Fruit fly (Drosophila melanogaster) whole organism, embryonic: ENCODE measurements around the gene mts.

Experiments
- B-H1 ChIP-seq: fragments of 200-800 bp; sonication (Bioruptor generic); IDR thresholded peaks from 3 replicates; pipeline ENCODE4 v1.3.6; 2022; ENCODE audit warnings: missing biosample characterization, missing genetic modification characterization
- Bteb2 ChIP-seq: fragments of 200-800 bp; sonication (Bioruptor generic); optimal IDR thresholded peaks from 2 replicates; lab custom pipeline; 2016; ENCODE audit warnings: missing biosample characterization, missing genetic modification characterization
- CG10543 ChIP-seq: fragments of 200-800 bp; sonication (Bioruptor generic); optimal IDR thresholded peaks from 3 replicates; lab custom pipeline; 2017; ENCODE audit warnings: missing biosample characterization, mild to moderate bottlenecking, missing genetic modification characterization, moderate library complexity
- CG12155 ChIP-seq: fragments of 200-800 bp; sonication (Bioruptor generic); optimal IDR thresholded peaks from 3 replicates; lab custom pipeline; 2016; ENCODE audit warnings: missing biosample characterization, missing genetic modification characterization
- CG14014 ChIP-seq: fragments of 200-800 bp; sonication (Bioruptor generic); IDR thresholded peaks from 2 replicates; pipeline ENCODE4 v1.3.6; 2022; ENCODE audit warnings: missing biosample characterization, missing genetic modification characterization
- CG1529 ChIP-seq: fragments of 200-800 bp; sonication (Bioruptor generic); optimal IDR thresholded peaks from 3 replicates; lab custom pipeline; 2018; ENCODE audit warnings: missing biosample characterization, missing genetic modification characterization
- CG15696 ChIP-seq: fragments of 200-800 bp; sonication (Bioruptor generic); optimal IDR thresholded peaks from 2 replicates; lab custom pipeline; 2019; ENCODE audit warnings: missing biosample characterization, mild to moderate bottlenecking, missing genetic modification characterization, moderate library complexity
- CG16813 ChIP-seq: fragments of 200-800 bp; sonication (Bioruptor generic); IDR thresholded peaks from 3 replicates; pipeline ENCODE4 v1.3.6; 2022; ENCODE audit warnings: missing biosample characterization, missing genetic modification characterization; ENCODE audit not compliant: partially characterized antibody
- CG17361 ChIP-seq: fragments of 200-800 bp; sonication (Bioruptor generic); IDR thresholded peaks from 3 replicates; pipeline ENCODE4 v1.3.6; 2022; ENCODE audit warnings: missing biosample characterization, missing genetic modification characterization
- CG1832 ChIP-seq: fragments of 200-800 bp; sonication (Bioruptor generic); optimal IDR thresholded peaks from 2 replicates; lab custom pipeline; 2017; ENCODE audit warnings: missing biosample characterization, mild to moderate bottlenecking, missing genetic modification characterization, inconsistent platforms
- CG18599 ChIP-seq: fragments of 200-800 bp; sonication (Bioruptor generic); optimal IDR thresholded peaks from 3 replicates; lab custom pipeline; 2017; ENCODE audit warnings: missing biosample characterization, missing genetic modification characterization, mild to moderate bottlenecking, moderate library complexity, missing genetic modification reagents
- CG2120 ChIP-seq: fragments of 200-800 bp; sonication (Bioruptor generic); optimal IDR thresholded peaks from 3 replicates; lab custom pipeline; 2016; ENCODE audit warnings: missing biosample characterization, missing genetic modification characterization
- CG2678 ChIP-seq: fragments of 200-800 bp; sonication (Bioruptor generic); optimal IDR thresholded peaks from 3 replicates; lab custom pipeline; 2019; ENCODE audit warnings: missing biosample characterization, mild to moderate bottlenecking, missing genetic modification characterization, moderate library complexity
- CG33557 ChIP-seq: fragments of 200-800 bp; sonication (Bioruptor generic); optimal IDR thresholded peaks from 2 replicates; lab custom pipeline; 2019; ENCODE audit warnings: missing biosample characterization, mild to moderate bottlenecking, missing genetic modification characterization, moderate library complexity
- CG4360 ChIP-seq: fragments of 200-800 bp; sonication (Bioruptor generic); IDR thresholded peaks from 2 replicates; pipeline ENCODE4 v1.3.6; 2022; ENCODE audit warnings: missing biosample characterization, missing genetic modification characterization
- CG4617 ChIP-seq: fragments of 200-800 bp; sonication (Bioruptor generic); optimal IDR thresholded peaks from 3 replicates; lab custom pipeline; 2016; ENCODE audit warnings: missing biosample characterization, missing genetic modification characterization, borderline replicate concordance
- CG5245 ChIP-seq: fragments of 200-800 bp; sonication (Bioruptor generic); optimal IDR thresholded peaks from 3 replicates; lab custom pipeline; 2016; ENCODE audit warnings: missing biosample characterization, missing genetic modification characterization
- CG6683 ChIP-seq: fragments of 200-800 bp; sonication (Bioruptor generic); optimal IDR thresholded peaks from 2 replicates; lab custom pipeline; 2017; ENCODE audit warnings: missing biosample characterization, mild to moderate bottlenecking, missing genetic modification characterization, missing genetic modification reagents
- CG6813 ChIP-seq: fragments of 200-800 bp; sonication (Bioruptor generic); optimal IDR thresholded peaks from 2 replicates; lab custom pipeline; 2017; ENCODE audit warnings: missing biosample characterization, missing genetic modification characterization, mild to moderate bottlenecking, moderate library complexity, missing genetic modification reagents
- CG8359 ChIP-seq: fragments of 200-800 bp; sonication (Bioruptor generic); optimal IDR thresholded peaks from 2 replicates; lab custom pipeline; 2017; ENCODE audit warnings: missing biosample characterization, mild to moderate bottlenecking, missing genetic modification characterization, borderline replicate concordance
- E2f1 ChIP-seq: fragments of 200-800 bp; sonication (Bioruptor generic); IDR thresholded peaks from 2 replicates; pipeline ENCODE4 v1.3.6; 2022; ENCODE audit warnings: missing biosample characterization, missing genetic modification characterization
- Hr39 ChIP-seq: fragments of >200 bp; optimal IDR thresholded peaks from 2 replicates; lab custom pipeline; 2017
- Hr51 ChIP-seq, 2 experiments: fragments of 200-800 bp; sonication (Bioruptor generic); optimal IDR thresholded peaks; 2 replicates in 1 of 2; 3 replicates in 1 of 2; lab custom pipeline; 2016 to 2018; ENCODE audit warnings: missing biosample characterization in 2 of 2, missing genetic modification characterization in 2 of 2, mild to moderate bottlenecking in 1 of 2, moderate library complexity in 1 of 2
- MTF-1 ChIP-seq: fragments of 200-800 bp; sonication (Bioruptor generic); optimal IDR thresholded peaks from 2 replicates; lab custom pipeline; 2018; ENCODE audit warnings: missing biosample characterization, mild to moderate bottlenecking, missing genetic modification characterization, borderline replicate concordance
- Max ChIP-seq: fragments of 200-800 bp; sonication (Bioruptor generic); optimal IDR thresholded peaks from 2 replicates; lab custom pipeline; 2016; ENCODE audit warnings: missing biosample characterization, mild to moderate bottlenecking, missing genetic modification characterization
- Optix ChIP-seq: fragments of 200-800 bp; sonication (Bioruptor generic); IDR thresholded peaks from 3 replicates; pipeline ENCODE4 v1.3.6; 2022; ENCODE audit warnings: missing biosample characterization, missing genetic modification characterization
- Ssrp ChIP-seq: fragments of 200-800 bp; sonication (Bioruptor generic); optimal IDR thresholded peaks from 2 replicates; lab custom pipeline; 2018; ENCODE audit warnings: missing biosample characterization, mild to moderate bottlenecking, missing genetic modification characterization, moderate library complexity
- Stat92E ChIP-seq, 3 experiments: fragments of >200 bp in 2 of 3; fragments of 200-800 bp in 1 of 3; sonication (Bioruptor generic) in 1 of 3; optimal IDR thresholded peaks; 2 replicates each; lab custom pipeline; 2017 to 2019; ENCODE audit warnings: missing biosample characterization in 3 of 3, missing genetic modification characterization in 3 of 3, mild to moderate bottlenecking in 1 of 3, moderate library complexity in 1 of 3
- Tbp ChIP-seq: fragments of >200 bp; optimal IDR thresholded peaks from 2 replicates; lab custom pipeline; 2018; ENCODE audit warnings: missing biosample characterization, missing genetic modification characterization
- Usf ChIP-seq: fragments of 200-800 bp; sonication (Bioruptor generic); optimal IDR thresholded peaks from 2 replicates; lab custom pipeline; 2017; ENCODE audit warnings: missing genotype, missing biosample characterization, missing genetic modification characterization
- cato ChIP-seq: fragments of 200-800 bp; sonication (Bioruptor generic); optimal IDR thresholded peaks from 2 replicates; lab custom pipeline; 2016; ENCODE audit warnings: missing biosample characterization, missing genetic modification characterization, borderline replicate concordance
- crol ChIP-seq: fragments of 200-800 bp; sonication (Bioruptor generic); IDR thresholded peaks from 2 replicates; pipeline ENCODE4 v1.3.6; 2022; ENCODE audit warnings: missing biosample characterization, missing genetic modification characterization
- cwo ChIP-seq: fragments of 200-800 bp; sonication (Bioruptor generic); optimal IDR thresholded peaks from 3 replicates; lab custom pipeline; 2017; ENCODE audit warnings: missing biosample characterization, missing genetic modification characterization, mild to moderate bottlenecking, moderate library complexity, missing genetic modification reagents
- fd3F ChIP-seq: fragments of 200-800 bp; sonication (Bioruptor generic); optimal IDR thresholded peaks from 2 replicates; lab custom pipeline; 2018; ENCODE audit warnings: missing biosample characterization, mild to moderate bottlenecking, missing genetic modification characterization, moderate library complexity
- fu2 ChIP-seq: fragments of 200-800 bp; sonication (Bioruptor generic); optimal IDR thresholded peaks from 2 replicates; lab custom pipeline; 2016; ENCODE audit warnings: missing biosample characterization, missing genetic modification characterization
- gce ChIP-seq: fragments of 200-800 bp; sonication (Bioruptor generic); IDR thresholded peaks from 3 replicates; pipeline ENCODE4 v1.3.6; 2022; ENCODE audit warnings: missing biosample characterization, missing genetic modification characterization
- gem ChIP-seq: fragments of 200-800 bp; sonication (Bioruptor generic); optimal IDR thresholded peaks from 2 replicates; lab custom pipeline; 2019; ENCODE audit warnings: missing biosample characterization, mild to moderate bottlenecking, missing genetic modification characterization, moderate library complexity
- grau ChIP-seq: fragments of 200-800 bp; optimal IDR thresholded peaks from 3 replicates; lab custom pipeline; 2019; ENCODE audit warnings: missing biosample characterization, mild to moderate bottlenecking, missing genetic modification characterization, moderate library complexity
- jigr1 ChIP-seq: fragments of 200-800 bp; sonication (Bioruptor generic); IDR thresholded peaks from 3 replicates; pipeline ENCODE4 v1.3.6; 2022; ENCODE audit warnings: missing biosample characterization, missing genetic modification characterization
- klu ChIP-seq: fragments of 200-800 bp; sonication (Bioruptor generic); IDR thresholded peaks from 2 replicates; pipeline ENCODE4 v1.3.6; 2022; ENCODE audit warnings: missing biosample characterization, missing genetic modification characterization
- knrl ChIP-seq: fragments of 200-800 bp; sonication (Bioruptor generic); IDR thresholded peaks from 3 replicates; pipeline ENCODE4 v1.3.6; 2022; ENCODE audit warnings: missing biosample characterization, missing genetic modification characterization; ENCODE audit not compliant: partially characterized antibody
- lola ChIP-seq, 3 experiments: fragments of >200 bp in 2 of 3; fragments of 200-800 bp in 1 of 3; sonication (Bioruptor generic) in 1 of 3; optimal IDR thresholded peaks; 2 replicates each; lab custom pipeline; 2017 to 2019; ENCODE audit warnings: missing biosample characterization in 3 of 3, missing genetic modification characterization in 3 of 3, mild to moderate bottlenecking in 1 of 3, moderate library complexity in 1 of 3
- maf-S ChIP-seq: fragments of 200-800 bp; sonication (Bioruptor generic); optimal IDR thresholded peaks from 2 replicates; lab custom pipeline; 2016; ENCODE audit warnings: missing biosample characterization, missing genetic modification characterization
- nmo ChIP-seq: fragments of 200-800 bp; sonication (Bioruptor generic); optimal IDR thresholded peaks from 2 replicates; lab custom pipeline; 2018; ENCODE audit warnings: missing biosample characterization, mild to moderate bottlenecking, missing genetic modification characterization, moderate library complexity
- odd ChIP-seq: fragments of 200-800 bp; sonication (Bioruptor generic); optimal IDR thresholded peaks from 2 replicates; lab custom pipeline; 2017; ENCODE audit warnings: missing biosample characterization, mild to moderate bottlenecking, missing genetic modification characterization
- pho ChIP-seq: fragments of 200-800 bp; sonication (Bioruptor generic); optimal IDR thresholded peaks from 2 replicates; lab custom pipeline; 2016; ENCODE audit warnings: missing biosample characterization, missing genetic modification characterization
- pzg ChIP-seq: fragments of 200-800 bp; sonication (Bioruptor generic); optimal IDR thresholded peaks from 3 replicates; lab custom pipeline; 2018; ENCODE audit warnings: missing biosample characterization, mild to moderate bottlenecking, missing genetic modification characterization, moderate library complexity
- row ChIP-seq: fragments of 200-800 bp; sonication (Bioruptor generic); IDR thresholded peaks from 3 replicates; pipeline ENCODE4 v1.3.6; 2022; ENCODE audit warnings: missing biosample characterization, missing genetic modification characterization
- sens ChIP-seq: fragments of 200-800 bp; sonication (Bioruptor generic); peaks from one replicate; lab custom pipeline; 2016; ENCODE audit warnings: missing biosample characterization, missing genetic modification characterization
- sens-2 ChIP-seq: fragments of 200-800 bp; sonication (Bioruptor generic); IDR thresholded peaks from 2 replicates; pipeline ENCODE4 v1.3.6; 2022; ENCODE audit warnings: missing biosample characterization, missing genetic modification characterization
- tgo ChIP-seq: fragments of 200-800 bp; sonication (Bioruptor generic); IDR thresholded peaks from 3 replicates; pipeline ENCODE4 v1.3.6; 2022; ENCODE audit warnings: missing biosample characterization, missing genetic modification characterization
- vfl ChIP-seq: fragments of 200-800 bp; sonication (Bioruptor generic); optimal IDR thresholded peaks from 2 replicates; lab custom pipeline; 2016; ENCODE audit warnings: missing biosample characterization, missing genetic modification characterization
- vvl ChIP-seq: fragments of 200-800 bp; sonication (Bioruptor generic); IDR thresholded peaks from 2 replicates; pipeline ENCODE4 v1.3.6; 2022; ENCODE audit warnings: missing biosample characterization, missing genetic modification characterization

The mts gene

DNA sequence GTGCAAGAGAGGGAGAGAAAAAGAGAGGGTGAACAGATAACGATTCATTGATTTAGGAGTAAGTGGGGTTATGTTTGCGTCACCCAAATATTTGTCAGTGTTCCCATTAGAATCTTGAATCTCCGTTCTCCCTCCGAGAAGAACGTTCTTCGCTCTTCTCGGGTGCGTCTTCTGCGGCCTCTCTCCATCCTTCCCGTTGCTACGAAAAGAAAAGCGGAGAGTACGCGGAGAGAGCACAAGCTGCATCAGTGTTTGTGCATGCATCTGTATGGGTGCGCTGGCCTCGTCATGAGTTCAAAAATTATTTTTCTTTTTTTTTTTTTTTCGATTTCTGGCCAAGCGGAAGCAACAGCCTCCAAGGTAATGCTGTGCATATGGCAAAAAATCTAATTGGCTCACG lies 1.5 kb downstream of the mts start (continued):
- TF ChIP-seq CG8359 (GFP tag; lab: Kevin White, UChicago): no peak
- no peak for TF ChIP-seq CG1832 (GFP tag; lab: Kevin White, UChicago)
- TF ChIP-seq CG14014 (GFP tag; lab: Robert Waterston, UW): no peak
- TF ChIP-seq Stat92E (GFP tag; optimal IDR thresholded peaks at IDR 0.05; lab: Kevin White, UChicago): no peak
- TF ChIP-seq Hr39 (lab: Kevin White, UChicago): no peak
- TF ChIP-seq Optix: no peak
- no peak for TF ChIP-seq CG4617
- no peak for TF ChIP-seq cwo (GFP tag; lab: Kevin White, UChicago)
- no peak for TF ChIP-seq odd (GFP tag; lab: Kevin White, UChicago)
- TF ChIP-seq Max (GFP tag; lab: Kevin White, UChicago): no peak
- no peak for TF ChIP-seq sens-2 (GFP tag; lab: Robert Waterston, UW)
- TF ChIP-seq lola (GFP tag; optimal IDR thresholded peaks at IDR 0.05; lab: Kevin White, UChicago): no peak
- no peak for TF ChIP-seq CG33557 (GFP tag; lab: Kevin White, UChicago)
- TF ChIP-seq fd3F (GFP tag; lab: Kevin White, UChicago): no peak
- no peak for TF ChIP-seq E2f1 (GFP tag; lab: Robert Waterston, UW)
- TF ChIP-seq klu (GFP tag; lab: Robert Waterston, UW): no peak
- TF ChIP-seq fu2 (GFP tag; lab: Kevin White, UChicago): no peak
- no peak for TF ChIP-seq Tbp
- no peak for TF ChIP-seq Bteb2
- TF ChIP-seq gce: no peak
- no peak for TF ChIP-seq vfl (GFP tag; lab: Kevin White, UChicago)
- no peak for TF ChIP-seq B-H1
- no peak for TF ChIP-seq maf-S
- no peak for TF ChIP-seq Ssrp (tag; lab: Kevin White, UChicago)
- TF ChIP-seq Usf (GFP tag; lab: Kevin White, UChicago): no peak
- TF ChIP-seq MTF-1: no peak
- peak; percentile 28; the same call in 1 of the 2 replicates for TF ChIP-seq crol
- TF ChIP-seq CG10543: no peak
- no peak for TF ChIP-seq CG12155 (GFP tag; lab: Kevin White, UChicago)
- TF ChIP-seq CG4360 (GFP tag; lab: Robert Waterston, UW): no peak
- TF ChIP-seq CG6683 (GFP tag; lab: Kevin White, UChicago): no peak
- TF ChIP-seq tgo (GFP tag; lab: Robert Waterston, UW): no peak
- TF ChIP-seq knrl (GFP tag; lab: Robert Waterston, UW): no peak
- no peak for TF ChIP-seq jigr1
- no peak for TF ChIP-seq CG5245

DNA sequence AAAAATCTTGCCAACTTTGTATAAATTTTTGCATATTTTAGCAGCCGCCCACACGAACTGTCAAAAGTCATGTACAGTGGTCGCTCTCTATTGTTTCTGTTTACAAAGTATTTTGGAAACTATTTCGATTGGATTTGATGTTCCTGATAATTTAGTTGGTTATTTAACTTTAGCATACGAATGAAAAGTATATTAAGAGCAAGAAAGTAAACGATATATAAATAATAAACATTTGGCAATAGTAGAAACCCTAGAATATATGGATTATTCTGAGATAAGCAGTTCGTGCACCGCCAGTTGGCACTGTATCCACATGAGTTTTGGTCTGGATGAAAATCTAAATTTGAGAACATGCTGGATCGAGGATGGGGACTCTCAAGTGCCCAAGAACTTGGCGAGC lies 5.8 kb downstream of the mts start:
- TF ChIP-seq CG18599 (GFP tag; lab: Kevin White, UChicago): peak; percentile 30
- no peak for TF ChIP-seq pho (GFP tag; lab: Kevin White, UChicago)
- no peak for TF ChIP-seq CG16813
- TF ChIP-seq CG15696 (tag; lab: Kevin White, UChicago): no peak
- no peak for TF ChIP-seq cato (GFP tag; lab: Kevin White, UChicago)
- TF ChIP-seq grau: peak; percentile 72
- TF ChIP-seq CG6813: no peak
- TF ChIP-seq CG17361: 0 out of 3 replicates have a peak, but pooled peaks have one; percentile 13
- peak; percentile 16 for TF ChIP-seq gem (tag; lab: Kevin White, UChicago)
- TF ChIP-seq vvl (GFP tag; lab: Robert Waterston, UW): 0 out of 2 replicates have a peak, but pooled peaks have one; percentile 8
- peak; percentile 32 for TF ChIP-seq CG2120 (GFP tag; lab: Kevin White, UChicago)
- TF ChIP-seq row (GFP tag; lab: Robert Waterston, UW): peak; percentile 54
- peak; percentile 16 for TF ChIP-seq CG2678 (tag; lab: Kevin White, UChicago)
- TF ChIP-seq nmo: no peak
- no peak for TF ChIP-seq pzg (GFP tag; lab: Kevin White, UChicago)
- no peak for TF ChIP-seq CG1529 (GFP tag; lab: Kevin White, UChicago)
- peak in 1 of 2 experiments; percentile 37 for TF ChIP-seq Hr51 (GFP tag; optimal IDR thresholded peaks at IDR 0.05; lab: Kevin White, UChicago)
- TF ChIP-seq sens: peak; percentile 75
